Worm (Caenorhabditis elegans) whole organism, L1 larva: ENCODE data around the gene str-66.

Source experiments
- C16A3.4 ChIP-seq: fragments of 150-350 bp; optimal IDR thresholded peaks from 2 replicates; lab custom pipeline; 2014; ENCODE audit warnings: missing biosample characterization, missing genetic modification characterization
- C34B4.2 ChIP-seq: sonication (generic microtip); optimal IDR thresholded peaks from 2 replicates; lab custom pipeline; 2017; ENCODE audit warnings: mild to moderate bottlenecking, missing genetic modification characterization, missing compliant biosample characterization
- F16B12.6 ChIP-seq: fragments of 150-350 bp; optimal IDR thresholded peaks from 2 replicates; lab custom pipeline; 2014; ENCODE audit warnings: missing biosample characterization, missing genetic modification characterization
- Y116A8C.19 ChIP-seq: sonication (generic microtip); optimal IDR thresholded peaks from 2 replicates; lab custom pipeline; 2016; ENCODE audit warnings: missing compliant biosample characterization, missing genetic modification characterization, borderline replicate concordance
- aha-1 ChIP-seq: fragments of 150-350 bp; optimal IDR thresholded peaks from 2 replicates; lab custom pipeline; 2014; ENCODE audit warnings: missing biosample characterization, missing genetic modification characterization
- alr-1 ChIP-seq: fragments of 200-800 bp; sonication (Bioruptor generic); optimal IDR thresholded peaks from 2 replicates; lab custom pipeline; 2018; ENCODE audit warnings: borderline replicate concordance, mild to moderate bottlenecking, missing genetic modification characterization, missing compliant biosample characterization
- aly-2 ChIP-seq: fragments of 150-350 bp; optimal IDR thresholded peaks from 2 replicates; lab custom pipeline; 2014; ENCODE audit warnings: missing biosample characterization, missing genetic modification characterization
- ama-1 ChIP-seq: fragments of 150-350 bp; optimal IDR thresholded peaks from 2 replicates; lab custom pipeline; 2014
- blmp-1 ChIP-seq: fragments of 150-350 bp; optimal IDR thresholded peaks from 2 replicates; lab custom pipeline; 2014; ENCODE audit warnings: missing biosample characterization, missing genetic modification characterization
- ceh-8 ChIP-seq: fragments of 200-800 bp; sonication (Bioruptor generic); optimal IDR thresholded peaks from 2 replicates; lab custom pipeline; 2018; ENCODE audit warnings: mild to moderate bottlenecking, missing genetic modification characterization, moderate library complexity, missing compliant biosample characterization
- ces-1 ChIP-seq: fragments of 150-350 bp; optimal IDR thresholded peaks from 2 replicates; lab custom pipeline; 2014; ENCODE audit warnings: missing biosample characterization, missing genetic modification reagents, missing genetic modification characterization
- dpl-1 ChIP-seq, 3 experiments: fragments of 150-350 bp in 2 of 3; sonication (generic microtip) in 1 of 3; optimal IDR thresholded peaks; 2 replicates each; lab custom pipeline; 2014 to 2017; ENCODE audit warnings: missing biosample characterization in 3 of 3, missing genetic modification characterization in 3 of 3, missing genetic modification reagents in 3 of 3
- dsc-1 ChIP-seq: sonication (generic microtip); optimal IDR thresholded peaks from 2 replicates; lab custom pipeline; 2016; ENCODE audit warnings: mild to moderate bottlenecking, missing genetic modification characterization, missing compliant biosample characterization
- efl-1 ChIP-seq, 4 experiments: fragments of 150-350 bp; optimal IDR thresholded peaks in 3 of 4; peaks in 1 of 4; 1 replicate in 1 of 4; 2 replicates in 3 of 4; lab custom pipeline; 2014; ENCODE audit warnings: missing biosample characterization in 2 of 4, missing genetic modification characterization in 2 of 4, missing genetic modification reagents in 2 of 4
- efl-3 ChIP-seq: fragments of 200-800 bp; sonication (Bioruptor generic); optimal IDR thresholded peaks from 2 replicates; lab custom pipeline; 2018; ENCODE audit warnings: mild to moderate bottlenecking, missing genetic modification characterization, missing compliant biosample characterization
- egl-13 ChIP-seq: sonication (generic microtip); optimal IDR thresholded peaks from 2 replicates; lab custom pipeline; 2016; ENCODE audit warnings: missing genotype, missing genetic modification reagents, missing genetic modification characterization, missing compliant biosample characterization
- elt-2 ChIP-seq: sonication (generic microtip); optimal IDR thresholded peaks from 2 replicates; lab custom pipeline; 2016; ENCODE audit warnings: missing genetic modification characterization, mild to moderate bottlenecking, inconsistent platforms, missing compliant biosample characterization, missing genetic modification reagents
- ets-5 ChIP-seq: fragments of 200-800 bp; sonication (Bioruptor generic); IDR thresholded peaks from 2 replicates; pipeline ENCODE4 v1.3.6; 2022; ENCODE audit warnings: missing genetic modification characterization, missing compliant biosample characterization
- fkh-10 ChIP-seq: sonication (generic microtip); optimal IDR thresholded peaks from 2 replicates; lab custom pipeline; 2017; ENCODE audit warnings: missing biosample characterization, missing genetic modification reagents, missing genetic modification characterization
- fkh-4 ChIP-seq: sonication (generic microtip); optimal IDR thresholded peaks from 2 replicates; lab custom pipeline; 2016; ENCODE audit warnings: missing compliant biosample characterization, missing genetic modification characterization, borderline replicate concordance
- fkh-8 ChIP-seq: sonication (generic microtip); optimal IDR thresholded peaks from 2 replicates; lab custom pipeline; 2016; ENCODE audit warnings: mild to moderate bottlenecking, missing genetic modification characterization, missing compliant biosample characterization
- grh-1 ChIP-seq: fragments of 200-800 bp; sonication (Bioruptor generic); IDR thresholded peaks from 2 replicates; pipeline ENCODE4 v1.3.6; 2022; ENCODE audit warnings: missing genetic modification reagents, missing genetic modification characterization, missing compliant biosample characterization
- hlh-4 ChIP-seq: sonication (generic microtip); optimal IDR thresholded peaks from 2 replicates; lab custom pipeline; 2016; ENCODE audit warnings: mild to moderate bottlenecking, missing genetic modification characterization, missing compliant biosample characterization
- lin-13 ChIP-seq: fragments of 150-350 bp; optimal IDR thresholded peaks from 2 replicates; lab custom pipeline; 2014; ENCODE audit warnings: missing biosample characterization, missing genetic modification reagents, missing genetic modification characterization
- lin-35 ChIP-seq, 2 experiments: fragments of 150-350 bp; optimal IDR thresholded peaks; 2 replicates each; lab custom pipeline; 2014; ENCODE audit warnings: missing biosample characterization in 2 of 2, missing genetic modification characterization in 2 of 2, missing genetic modification reagents in 2 of 2
- lir-3 ChIP-seq: sonication (generic microtip); optimal IDR thresholded peaks from 2 replicates; lab custom pipeline; 2016; ENCODE audit warnings: mild to moderate bottlenecking, missing genetic modification characterization, moderate library complexity, missing compliant biosample characterization; ENCODE audit not compliant: poor library complexity
- mef-2 ChIP-seq: fragments of 150-350 bp; optimal IDR thresholded peaks from 2 replicates; lab custom pipeline; 2014; ENCODE audit warnings: missing biosample characterization, missing genetic modification characterization
- nhr-20 ChIP-seq: sonication (generic microtip); optimal IDR thresholded peaks from 2 replicates; lab custom pipeline; 2016; ENCODE audit warnings: mild to moderate bottlenecking, missing genetic modification characterization, missing compliant biosample characterization
- nhr-76 ChIP-seq: sonication (generic microtip); optimal IDR thresholded peaks from 2 replicates; lab custom pipeline; 2017; ENCODE audit warnings: missing biosample characterization, missing genetic modification characterization
- nhr-85 ChIP-seq: sonication (generic microtip); peaks from one replicate; lab custom pipeline; 2016; ENCODE audit warnings: missing genetic modification characterization, inconsistent platforms, missing compliant biosample characterization
- pag-3 ChIP-seq: sonication (generic microtip); optimal IDR thresholded peaks from 2 replicates; lab custom pipeline; 2017; ENCODE audit warnings: missing genetic modification characterization, mild to moderate bottlenecking, missing compliant biosample characterization, antibody characterized with exemption, borderline replicate concordance; ENCODE audit not compliant: insufficient read depth
- rnt-1 ChIP-seq: sonication (generic microtip); optimal IDR thresholded peaks from 2 replicates; lab custom pipeline; 2016; ENCODE audit warnings: mild to moderate bottlenecking, missing genetic modification characterization, moderate library complexity, missing compliant biosample characterization
- sptf-1 ChIP-seq: fragments of 150-350 bp; optimal IDR thresholded peaks from 2 replicates; lab custom pipeline; 2014; ENCODE audit warnings: missing biosample characterization, missing genetic modification characterization
- unc-130 ChIP-seq: fragments of 150-350 bp; optimal IDR thresholded peaks from 2 replicates; lab custom pipeline; 2017; ENCODE audit warnings: missing biosample characterization, missing genetic modification characterization, inconsistent platforms
- unc-30 ChIP-seq: sonication (generic microtip); optimal IDR thresholded peaks from 2 replicates; lab custom pipeline; 2017; ENCODE audit warnings: missing biosample characterization, missing genetic modification characterization
- unc-62 ChIP-seq: fragments of 150-350 bp; optimal IDR thresholded peaks from 2 replicates; lab custom pipeline; 2014; ENCODE audit warnings: missing biosample characterization, missing genetic modification reagents, missing genetic modification characterization
- vab-15 ChIP-seq: sonication (generic microtip); optimal IDR thresholded peaks from 2 replicates; lab custom pipeline; 2017; ENCODE audit warnings: missing genotype, mild to moderate bottlenecking, missing genetic modification characterization, missing compliant biosample characterization
- xbp-1 ChIP-seq: sonication (generic microtip); optimal IDR thresholded peaks from 2 replicates; lab custom pipeline; 2016; ENCODE audit warnings: missing genetic modification characterization, missing compliant biosample characterization
- zag-1 ChIP-seq: fragments of 150-350 bp; optimal IDR thresholded peaks from 2 replicates; lab custom pipeline; 2014; ENCODE audit warnings: missing biosample characterization, missing genetic modification characterization
- zip-4 ChIP-seq: fragments of 200-800 bp; sonication (Bioruptor generic); optimal IDR thresholded peaks from 2 replicates; lab custom pipeline; 2018; ENCODE audit warnings: mild to moderate bottlenecking, missing genetic modification characterization, moderate library complexity, missing compliant biosample characterization

str-66 gene

DNA sequence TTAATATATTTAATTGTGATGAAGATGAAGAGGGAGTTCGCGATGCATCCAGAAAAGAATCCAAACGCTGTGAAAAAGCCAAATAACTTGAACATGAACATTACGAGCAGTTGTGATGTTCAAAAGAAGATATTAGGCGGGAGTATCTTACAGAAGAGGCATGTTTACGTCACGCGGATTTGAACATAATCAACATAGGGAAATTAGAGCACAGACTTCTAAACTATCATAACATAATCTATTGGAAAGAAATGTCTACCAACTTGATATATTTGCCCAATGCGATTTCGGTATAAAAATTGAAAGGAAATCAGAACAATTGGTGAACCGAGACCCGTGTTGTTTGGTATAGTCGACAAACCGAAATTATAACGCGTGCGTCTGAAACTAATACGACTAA, at the start of gene str-66:
str-66 (minus strand) TSS at position 101 of the 400 bp plus-strand sequence.
- TF ChIP-seq ces-1 (GFP tag; lab: Kevin White, UChicago) (no peak), unc-62 (no peak), xbp-1 (tag; lab: Kevin White, UChicago) (no peak), ama-1 (lab: Kevin White, UChicago) (no peak), lir-3 (tag; lab: Kevin White, UChicago) (no peak), fkh-10 (GFP tag; lab: Kevin White, UChicago) (no peak), fkh-8 (no peak), ets-5 (no peak), efl-1 (optimal IDR thresholded peaks at IDR 0.05; lab: Kevin White, UChicago) (no peak), efl-1 (GFP tag; optimal IDR thresholded peaks at IDR 0.05 in 1 of 2; lab: Kevin White, UChicago) (no peak), egl-13 (tag; lab: Kevin White, UChicago) (no peak), lin-35 (GFP tag; optimal IDR thresholded peaks at IDR 0.05; lab: Kevin White, UChicago) (no peak), unc-130 (no peak), rnt-1 (tag; lab: Kevin White, UChicago) (no peak), vab-15 (no peak), dpl-1 (GFP tag; optimal IDR thresholded peaks at IDR 0.05; lab: Kevin White, UChicago) (no peak)

DNA sequence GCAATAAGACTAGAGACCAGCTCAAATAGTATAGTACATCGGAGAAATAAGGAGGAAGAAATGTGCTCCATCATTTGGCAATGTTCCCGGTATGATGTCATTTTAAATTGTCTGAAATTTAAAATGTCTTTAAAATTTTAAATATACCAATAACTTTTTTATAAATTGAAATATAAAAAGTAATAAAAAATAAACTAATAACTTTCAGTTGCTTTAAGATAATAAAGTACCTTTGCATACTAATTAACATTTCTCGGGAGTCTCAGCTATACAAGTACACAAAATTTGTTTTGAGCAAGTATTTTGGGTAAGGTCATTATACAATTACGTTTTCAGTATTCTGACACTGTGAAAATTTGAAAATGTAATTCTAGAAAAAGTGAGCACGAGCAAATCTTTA, 47.8 kb upstream of the str-66 start, which contains the start of gene srab-6:
srab-6 (minus strand) TSS at position 101 of the 400 bp plus-strand sequence.
- no peak for TF ChIP-seq dsc-1 (tag; lab: Kevin White, UChicago)
- no peak for TF ChIP-seq zag-1 (tag; lab: Kevin White, UChicago)
- no peak for TF ChIP-seq mef-2 (tag; lab: Kevin White, UChicago)
- TF ChIP-seq zip-4 (GFP tag; lab: Kevin White, UChicago), result no peak
- no peak for TF ChIP-seq grh-1 (GFP tag; lab: Robert Waterston, UW)
- no peak for TF ChIP-seq pag-3 (tag; lab: Kevin White, UChicago)
- TF ChIP-seq fkh-4 (tag; lab: Kevin White, UChicago), result no peak
- TF ChIP-seq Y116A8C.19 (tag; lab: Kevin White, UChicago), result no peak
- TF ChIP-seq C34B4.2 (tag; lab: Kevin White, UChicago), result no peak
- TF ChIP-seq nhr-85, result no peak
- no peak for TF ChIP-seq nhr-20 (tag; lab: Kevin White, UChicago)
- no peak for TF ChIP-seq ceh-8 (GFP tag; lab: Kevin White, UChicago)
- TF ChIP-seq elt-2 (tag; lab: Kevin White, UChicago), result no peak
- TF ChIP-seq C16A3.4, result no peak

DNA sequence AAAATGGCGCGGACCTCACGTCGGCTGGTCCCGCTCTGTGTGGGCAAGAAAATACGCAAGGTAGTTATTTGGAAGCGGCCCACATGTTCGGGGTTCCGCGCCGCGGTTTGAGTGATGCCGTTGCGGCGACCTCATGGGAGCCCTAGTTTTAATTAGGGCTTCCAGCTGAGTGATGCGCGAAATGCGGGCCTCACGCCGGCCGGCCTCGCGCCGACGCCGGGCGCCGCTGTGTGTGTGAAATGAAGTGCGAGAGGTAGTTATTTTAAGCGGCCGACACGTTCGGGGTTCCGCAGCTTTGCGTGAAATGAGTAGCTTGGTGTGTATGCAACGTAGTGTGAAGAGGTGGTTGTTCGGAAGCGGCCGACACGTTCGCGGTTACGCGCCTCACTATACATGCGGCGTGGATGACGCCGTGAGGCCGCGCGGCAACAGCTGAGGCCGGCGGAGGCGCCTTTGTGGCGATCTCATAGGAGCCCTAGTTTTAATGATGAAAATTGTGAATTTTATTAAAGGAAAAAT, 45.9 kb upstream of the str-66 start:
- TF ChIP-seq zag-1 (tag; lab: Kevin White, UChicago) (no peak), xbp-1 (tag; lab: Kevin White, UChicago) (no peak), aha-1 (tag; lab: Kevin White, UChicago) (no peak), lin-13 (no peak), alr-1 (tag; lab: Kevin White, UChicago) (no peak), aly-2 (tag; lab: Kevin White, UChicago) (no peak), blmp-1 (no peak), F16B12.6 (tag; lab: Kevin White, UChicago) (no peak), nhr-76 (tag; lab: Kevin White, UChicago) (no peak), efl-3 (GFP tag; lab: Kevin White, UChicago) (no peak), unc-30 (tag; lab: Kevin White, UChicago) (no peak), sptf-1 (tag; lab: Kevin White, UChicago) (no peak), hlh-4 (tag; lab: Kevin White, UChicago) (no peak)
